Fruit fly (Drosophila melanogaster) whole organism, embryonic: ENCODE measurements around the gene CG5262.
A peak's percentile ranks its signal among the peaks of the same experiment; 100 is the strongest.

Experiments
- Ada2b ChIP-seq: fragments of 200-800 bp; sonication (Bioruptor generic); IDR thresholded peaks from 2 replicates; pipeline ENCODE4 v1.3.6; 2022; ENCODE audit warnings: missing biosample characterization, missing genetic modification characterization
- Aef1 ChIP-seq: fragments of 200-800 bp; sonication (Bioruptor generic); IDR thresholded peaks from 3 replicates; pipeline ENCODE4 v1.3.6; 2022; ENCODE audit warnings: missing biosample characterization, missing genetic modification characterization
- Antp ChIP-seq: fragments of 200-800 bp; sonication (Bioruptor generic); optimal IDR thresholded peaks from 3 replicates; lab custom pipeline; 2016; ENCODE audit warnings: missing biosample characterization, missing genetic modification characterization
- CG10274 ChIP-seq: fragments of 200-800 bp; sonication (Bioruptor generic); optimal IDR thresholded peaks from 3 replicates; lab custom pipeline; 2017; ENCODE audit warnings: missing biosample characterization, mild to moderate bottlenecking, missing genetic modification characterization
- CG10543 ChIP-seq: fragments of 200-800 bp; sonication (Bioruptor generic); optimal IDR thresholded peaks from 3 replicates; lab custom pipeline; 2017; ENCODE audit warnings: missing biosample characterization, mild to moderate bottlenecking, missing genetic modification characterization, moderate library complexity
- CG12299 ChIP-seq: fragments of 200-800 bp; sonication (Bioruptor generic); optimal IDR thresholded peaks from 2 replicates; lab custom pipeline; 2018; ENCODE audit warnings: missing biosample characterization, mild to moderate bottlenecking, missing genetic modification characterization
- CG13296 ChIP-seq: fragments of 200-800 bp; sonication (Bioruptor generic); optimal IDR thresholded peaks from 3 replicates; lab custom pipeline; 2018; ENCODE audit warnings: missing biosample characterization, mild to moderate bottlenecking, missing genetic modification characterization
- CG13424 ChIP-seq: fragments of 200-800 bp; sonication (Bioruptor generic); optimal IDR thresholded peaks from 2 replicates; lab custom pipeline; 2019; ENCODE audit warnings: missing biosample characterization, mild to moderate bottlenecking, missing genetic modification characterization, moderate library complexity
- CG17359 ChIP-seq: fragments of 200-800 bp; sonication (Bioruptor generic); optimal IDR thresholded peaks from 3 replicates; lab custom pipeline; 2018; ENCODE audit warnings: missing biosample characterization, mild to moderate bottlenecking, missing genetic modification characterization, moderate library complexity
- CG30403 ChIP-seq: fragments of 200-800 bp; sonication (Bioruptor generic); optimal IDR thresholded peaks from 3 replicates; lab custom pipeline; 2016; ENCODE audit warnings: missing biosample characterization, missing genetic modification characterization
- CG31388 ChIP-seq: fragments of 200-800 bp; sonication (Bioruptor generic); optimal IDR thresholded peaks from 2 replicates; lab custom pipeline; 2016; ENCODE audit warnings: missing biosample characterization, missing genetic modification characterization
- CG34376 ChIP-seq: fragments of 200-800 bp; sonication (Bioruptor generic); optimal IDR thresholded peaks from 2 replicates; lab custom pipeline; 2018; ENCODE audit warnings: missing biosample characterization, mild to moderate bottlenecking, missing genetic modification characterization
- CG3838 ChIP-seq: fragments of 200-800 bp; sonication (Bioruptor generic); optimal IDR thresholded peaks from 3 replicates; lab custom pipeline; 2016; ENCODE audit warnings: missing biosample characterization, missing genetic modification characterization
- CG4707 ChIP-seq: fragments of 200-800 bp; sonication (Bioruptor generic); optimal IDR thresholded peaks from 2 replicates; lab custom pipeline; 2018; ENCODE audit warnings: missing biosample characterization, mild to moderate bottlenecking, missing genetic modification characterization, moderate library complexity
- CG4820 ChIP-seq: fragments of 200-800 bp; sonication (Bioruptor generic); optimal IDR thresholded peaks from 3 replicates; lab custom pipeline; 2016; ENCODE audit warnings: missing biosample characterization, missing genetic modification characterization
- CG5245 ChIP-seq: fragments of 200-800 bp; sonication (Bioruptor generic); optimal IDR thresholded peaks from 3 replicates; lab custom pipeline; 2016; ENCODE audit warnings: missing biosample characterization, missing genetic modification characterization
- CG6683 ChIP-seq: fragments of 200-800 bp; sonication (Bioruptor generic); optimal IDR thresholded peaks from 2 replicates; lab custom pipeline; 2017; ENCODE audit warnings: missing biosample characterization, mild to moderate bottlenecking, missing genetic modification characterization, missing genetic modification reagents
- CG7745 ChIP-seq: fragments of 200-800 bp; sonication (Bioruptor generic); optimal IDR thresholded peaks from 2 replicates; lab custom pipeline; 2018; ENCODE audit warnings: missing biosample characterization, mild to moderate bottlenecking, missing genetic modification characterization, moderate library complexity
- CG8290 ChIP-seq, 3 experiments: fragments of 200-800 bp; sonication (Bioruptor generic); optimal IDR thresholded peaks; 2 replicates each; lab custom pipeline; 2016 to 2019; ENCODE audit warnings: missing biosample characterization in 3 of 3, missing genetic modification characterization in 3 of 3, mild to moderate bottlenecking in 2 of 3, moderate library complexity in 1 of 3
- CG8924 ChIP-seq: fragments of 200-800 bp; optimal IDR thresholded peaks from 3 replicates; lab custom pipeline; 2019; ENCODE audit warnings: missing biosample characterization, mild to moderate bottlenecking, missing genetic modification characterization, moderate library complexity
- CG9437 ChIP-seq: fragments of 200-800 bp; sonication (Bioruptor generic); optimal IDR thresholded peaks from 2 replicates; lab custom pipeline; 2018; ENCODE audit warnings: missing biosample characterization, mild to moderate bottlenecking, missing genetic modification characterization
- Camta ChIP-seq: fragments of 200-800 bp; sonication (Bioruptor generic); optimal IDR thresholded peaks from 2 replicates; lab custom pipeline; 2016; ENCODE audit warnings: missing biosample characterization, missing genetic modification characterization
- Fer2 ChIP-seq: fragments of 200-800 bp; sonication (Bioruptor generic); optimal IDR thresholded peaks from 2 replicates; lab custom pipeline; 2018; ENCODE audit warnings: missing biosample characterization, mild to moderate bottlenecking, missing genetic modification characterization, moderate library complexity
- GATAe ChIP-seq: fragments of 200-800 bp; sonication (Bioruptor generic); conservative IDR thresholded peaks from 2 replicates; pipeline ENCODE4 v1.3.6; 2022; ENCODE audit warnings: missing biosample characterization, missing genetic modification characterization
- Gsc ChIP-seq: fragments of 200-800 bp; sonication (Bioruptor generic); IDR thresholded peaks from 2 replicates; pipeline ENCODE4 v1.3.6; 2022; ENCODE audit warnings: missing biosample characterization, missing genetic modification characterization
- Gug ChIP-seq: fragments of 200-800 bp; sonication (Bioruptor generic); IDR thresholded peaks from 4 replicates; pipeline ENCODE4 v1.3.6; 2022; ENCODE audit warnings: missing biosample characterization, missing genetic modification characterization
- Lhr ChIP-seq: fragments of 200-800 bp; sonication (Bioruptor generic); optimal IDR thresholded peaks from 3 replicates; lab custom pipeline; 2017; ENCODE audit warnings: mild to moderate bottlenecking, missing biosample characterization, missing genetic modification reagents, missing genetic modification characterization
- NK7.1 ChIP-seq: fragments of 200-800 bp; sonication (Bioruptor generic); optimal IDR thresholded peaks from 3 replicates; lab custom pipeline; 2016; ENCODE audit warnings: missing biosample characterization, missing genetic modification characterization
- Sox100B ChIP-seq: fragments of 200-800 bp; sonication (Bioruptor generic); optimal IDR thresholded peaks from 3 replicates; lab custom pipeline; 2018; ENCODE audit warnings: missing biosample characterization, mild to moderate bottlenecking, missing genetic modification characterization
- Sox102F ChIP-seq: fragments of 200-800 bp; sonication (Bioruptor generic); optimal IDR thresholded peaks from 2 replicates; lab custom pipeline; 2018; ENCODE audit warnings: missing biosample characterization, mild to moderate bottlenecking, missing genetic modification characterization, moderate library complexity
- abd-A ChIP-seq: fragments of 200-800 bp; sonication (Bioruptor generic); optimal IDR thresholded peaks from 3 replicates; lab custom pipeline; 2019; ENCODE audit warnings: missing biosample characterization, mild to moderate bottlenecking, missing genetic modification characterization, moderate library complexity
- aop ChIP-seq: fragments of 200-800 bp; sonication (Bioruptor generic); IDR thresholded peaks from 2 replicates; pipeline ENCODE4 v1.3.6; 2022; ENCODE audit warnings: missing biosample characterization, missing genetic modification characterization
- ash1 ChIP-seq: fragments of 200-800 bp; sonication (Bioruptor generic); optimal IDR thresholded peaks from 2 replicates; lab custom pipeline; 2018; ENCODE audit warnings: missing biosample characterization, mild to moderate bottlenecking, missing genetic modification characterization
- crc ChIP-seq: fragments of 200-800 bp; sonication (Bioruptor generic); optimal IDR thresholded peaks from 2 replicates; lab custom pipeline; 2016; ENCODE audit warnings: missing biosample characterization, missing genetic modification characterization
- cwo ChIP-seq: fragments of 200-800 bp; sonication (Bioruptor generic); optimal IDR thresholded peaks from 3 replicates; lab custom pipeline; 2017; ENCODE audit warnings: missing biosample characterization, missing genetic modification characterization, mild to moderate bottlenecking, moderate library complexity, missing genetic modification reagents
- her ChIP-seq: fragments of 200-800 bp; sonication (Bioruptor generic); optimal IDR thresholded peaks from 2 replicates; lab custom pipeline; 2016; ENCODE audit warnings: missing biosample characterization, missing genetic modification characterization
- inv ChIP-seq: fragments of 200-800 bp; sonication (Bioruptor generic); IDR thresholded peaks from 2 replicates; pipeline ENCODE4 v1.3.6; 2022; ENCODE audit warnings: missing biosample characterization, missing genetic modification characterization; ENCODE audit not compliant: partially characterized antibody
- lilli ChIP-seq: fragments of 200-800 bp; sonication (Bioruptor generic); optimal IDR thresholded peaks from 3 replicates; lab custom pipeline; 2016; ENCODE audit warnings: missing biosample characterization, missing genetic modification characterization
- nom ChIP-seq: fragments of 200-800 bp; sonication (Bioruptor generic); optimal IDR thresholded peaks from 2 replicates; lab custom pipeline; 2017; ENCODE audit warnings: missing biosample characterization, missing genetic modification characterization, mild to moderate bottlenecking, moderate library complexity, missing genetic modification reagents
- onecut ChIP-seq: fragments of 200-800 bp; sonication (Bioruptor generic); IDR thresholded peaks from 2 replicates; pipeline ENCODE4 v1.3.6; 2022; ENCODE audit warnings: missing biosample characterization, missing genetic modification characterization
- pum ChIP-seq: fragments of 200-800 bp; sonication (Bioruptor generic); optimal IDR thresholded peaks from 2 replicates; lab custom pipeline; 2016; ENCODE audit warnings: missing biosample characterization, missing genetic modification characterization
- pzg ChIP-seq: fragments of 200-800 bp; sonication (Bioruptor generic); optimal IDR thresholded peaks from 3 replicates; lab custom pipeline; 2018; ENCODE audit warnings: missing biosample characterization, mild to moderate bottlenecking, missing genetic modification characterization, moderate library complexity
- ranshi ChIP-seq: fragments of 200-800 bp; sonication (Bioruptor generic); IDR thresholded peaks from 2 replicates; pipeline ENCODE4 v1.3.6; 2022; ENCODE audit warnings: missing biosample characterization, missing genetic modification characterization
- rib ChIP-seq: fragments of 200-800 bp; sonication (Bioruptor generic); IDR thresholded peaks from 2 replicates; pipeline ENCODE4 v1.3.6; 2022; ENCODE audit warnings: missing biosample characterization, missing genetic modification characterization
- ro ChIP-seq: fragments of 200-800 bp; sonication (Bioruptor generic); IDR thresholded peaks from 2 replicates; pipeline ENCODE4 v1.3.6; 2022; ENCODE audit warnings: missing biosample characterization, missing genetic modification characterization
- ssp ChIP-seq: fragments of 200-800 bp; sonication (Bioruptor generic); IDR thresholded peaks from 2 replicates; pipeline ENCODE4 v1.3.6; 2022; ENCODE audit warnings: missing biosample characterization, missing genetic modification characterization
- tgo ChIP-seq: fragments of 200-800 bp; sonication (Bioruptor generic); IDR thresholded peaks from 3 replicates; pipeline ENCODE4 v1.3.6; 2022; ENCODE audit warnings: missing biosample characterization, missing genetic modification characterization
- trem ChIP-seq: fragments of 200-800 bp; optimal IDR thresholded peaks from 3 replicates; lab custom pipeline; 2019; ENCODE audit warnings: missing biosample characterization, mild to moderate bottlenecking, missing genetic modification characterization, moderate library complexity
- tup ChIP-seq: fragments of 200-800 bp; sonication (Bioruptor generic); optimal IDR thresholded peaks from 2 replicates; lab custom pipeline; 2016; ENCODE audit warnings: missing biosample characterization, mild to moderate bottlenecking, missing genetic modification characterization, moderate library complexity
- zf30C ChIP-seq: fragments of 200-800 bp; sonication (Bioruptor generic); optimal IDR thresholded peaks from 3 replicates; lab custom pipeline; 2018; ENCODE audit warnings: missing biosample characterization, mild to moderate bottlenecking, missing genetic modification characterization
- zfh2 ChIP-seq: fragments of 200-800 bp; sonication (Bioruptor generic); optimal IDR thresholded peaks from 2 replicates; lab custom pipeline; 2016; ENCODE audit warnings: missing biosample characterization, missing genetic modification characterization

CG5262 gene

DNA sequence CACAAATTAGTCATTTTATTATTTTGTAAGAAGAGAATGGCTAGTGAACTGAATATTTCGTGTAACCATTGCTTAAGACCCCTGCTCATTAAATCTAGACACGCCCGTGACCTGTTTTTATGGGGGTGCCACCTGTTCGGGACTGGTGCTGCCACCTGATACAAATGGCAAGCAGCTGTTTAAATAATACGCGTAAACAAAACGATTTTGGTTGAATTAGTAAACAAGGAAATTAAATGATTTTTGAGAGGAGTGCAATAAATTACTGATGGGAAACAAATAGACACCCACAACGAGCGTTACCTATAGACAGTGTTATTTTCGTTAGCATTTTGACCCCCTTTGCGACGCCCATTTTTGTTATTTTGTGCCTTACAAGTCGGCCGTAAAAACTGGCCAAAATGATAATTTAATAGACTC, 44.5 kb upstream of the CG5262 start (continued):
- TF ChIP-seq ranshi (GFP tag; lab: Robert Waterston, UW) (no peak), Sox100B (GFP tag; lab: Kevin White, UChicago) (peak; percentile 75), onecut (GFP tag; lab: Robert Waterston, UW) (peak; percentile 73), aop (GFP tag; lab: Robert Waterston, UW) (no peak), Ada2b (GFP tag; lab: Robert Waterston, UW) (no peak), tup (peak; percentile 87), nom (GFP tag; lab: Kevin White, UChicago) (peak; percentile 51), CG4707 (GFP tag; lab: Kevin White, UChicago) (peak; percentile 56), CG10543 (GFP tag; lab: Kevin White, UChicago) (peak; percentile 94), Lhr (peak; percentile 38), CG9437 (peak; percentile 77), crc (peak; percentile 76), CG31388 (GFP tag; lab: Kevin White, UChicago) (peak; percentile 66), CG17359 (peak; percentile 85), Aef1 (GFP tag; lab: Robert Waterston, UW) (no peak), lilli (peak; percentile 94), zf30C (GFP tag; lab: Kevin White, UChicago) (no peak), CG13424 (tag; lab: Kevin White, UChicago) (peak; percentile 89), ash1 (peak; percentile 57), her (GFP tag; lab: Kevin White, UChicago) (peak; percentile 82), cwo (peak; percentile 84), ssp (GFP tag; lab: Robert Waterston, UW) (no peak), ro (no peak), CG12299 (tag; lab: Kevin White, UChicago) (peak; percentile 75), NK7.1 (GFP tag; lab: Kevin White, UChicago) (peak; percentile 66), inv (GFP tag; lab: Robert Waterston, UW) (no peak), CG10274 (peak; percentile 60), pum (GFP tag; lab: Kevin White, UChicago) (peak; percentile 80), CG7745 (no peak), tgo (GFP tag; lab: Robert Waterston, UW) (no peak), Gug (GFP tag; lab: Robert Waterston, UW) (peak; percentile 96), CG13296 (GFP tag; lab: Kevin White, UChicago) (peak; percentile 88), Antp (GFP tag; lab: Kevin White, UChicago) (peak; percentile 79), abd-A (tag; lab: Kevin White, UChicago) (peak; percentile 94), CG6683 (GFP tag; lab: Kevin White, UChicago) (peak; percentile 74), CG5245 (GFP tag; lab: Kevin White, UChicago) (peak; percentile 81), Sox102F (GFP tag; lab: Kevin White, UChicago) (peak; percentile 83), Gsc (no peak), CG30403 (GFP tag; lab: Kevin White, UChicago) (peak; percentile 92), trem (peak; percentile 70), rib (GFP tag; lab: Robert Waterston, UW) (no peak), zfh2 (GFP tag; lab: Kevin White, UChicago) (peak; percentile 90), CG8924 (tag; lab: Kevin White, UChicago) (peak; percentile 91), GATAe (no peak), Fer2 (tag; lab: Kevin White, UChicago) (peak; percentile 77), CG3838 (GFP tag; lab: Kevin White, UChicago) (no peak), CG34376 (peak; percentile 84), CG4820 (GFP tag; lab: Kevin White, UChicago) (peak; percentile 74), CG8290 (GFP tag; optimal IDR thresholded peaks at IDR 0.05; lab: Kevin White, UChicago) (peak; percentile 63), CG8290 (tag; optimal IDR thresholded peaks at IDR 0.05; lab: Kevin White, UChicago) (peak; percentile 40 to 95), Camta (GFP tag; lab: Kevin White, UChicago) (peak; percentile 84), pzg (GFP tag; lab: Kevin White, UChicago) (peak; percentile 76)
